Fruit fly (Drosophila melanogaster): ENCODE measurements around the gene CG4907.

The CG4907 gene

DNA sequence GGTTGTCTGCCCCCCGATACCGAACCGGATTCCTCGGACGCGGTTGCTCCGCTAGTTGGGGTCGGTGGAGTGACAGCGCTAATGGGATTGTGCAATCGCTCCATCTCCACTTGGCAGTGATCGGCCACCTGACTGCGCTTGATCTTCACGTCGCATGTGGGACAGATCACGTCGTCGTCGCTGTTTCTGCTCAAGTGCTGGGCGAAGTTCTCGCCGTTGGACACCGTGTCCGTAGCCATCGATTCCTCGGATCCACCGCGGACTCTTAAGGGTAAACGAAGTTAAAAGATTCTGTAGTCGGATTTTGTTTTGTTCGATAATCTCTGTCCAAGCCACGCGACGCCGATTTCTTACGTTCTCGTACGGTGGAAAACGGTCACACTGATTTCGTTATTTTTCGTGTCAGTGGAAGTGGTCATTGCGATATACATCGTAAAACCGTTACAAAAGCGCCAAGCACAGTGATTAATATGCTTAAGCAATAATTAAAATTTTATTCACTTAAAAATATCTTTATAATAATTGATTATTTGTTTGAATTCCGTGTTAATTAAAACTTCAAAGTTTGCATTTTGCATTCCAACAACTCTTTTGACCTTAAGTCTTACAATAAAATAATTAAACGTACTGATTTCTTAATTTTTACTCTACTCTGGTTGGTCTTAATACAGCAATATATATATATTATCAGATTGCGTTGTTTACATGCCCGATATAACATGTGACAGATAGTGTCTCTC, 15.6 kb upstream of the CG4907 start, which contains the start of gene RNF220 (continued):
- peak; percentile 46 for TF ChIP-seq phol (tag; optimal IDR thresholded peaks at IDR 0.05)

DNA sequence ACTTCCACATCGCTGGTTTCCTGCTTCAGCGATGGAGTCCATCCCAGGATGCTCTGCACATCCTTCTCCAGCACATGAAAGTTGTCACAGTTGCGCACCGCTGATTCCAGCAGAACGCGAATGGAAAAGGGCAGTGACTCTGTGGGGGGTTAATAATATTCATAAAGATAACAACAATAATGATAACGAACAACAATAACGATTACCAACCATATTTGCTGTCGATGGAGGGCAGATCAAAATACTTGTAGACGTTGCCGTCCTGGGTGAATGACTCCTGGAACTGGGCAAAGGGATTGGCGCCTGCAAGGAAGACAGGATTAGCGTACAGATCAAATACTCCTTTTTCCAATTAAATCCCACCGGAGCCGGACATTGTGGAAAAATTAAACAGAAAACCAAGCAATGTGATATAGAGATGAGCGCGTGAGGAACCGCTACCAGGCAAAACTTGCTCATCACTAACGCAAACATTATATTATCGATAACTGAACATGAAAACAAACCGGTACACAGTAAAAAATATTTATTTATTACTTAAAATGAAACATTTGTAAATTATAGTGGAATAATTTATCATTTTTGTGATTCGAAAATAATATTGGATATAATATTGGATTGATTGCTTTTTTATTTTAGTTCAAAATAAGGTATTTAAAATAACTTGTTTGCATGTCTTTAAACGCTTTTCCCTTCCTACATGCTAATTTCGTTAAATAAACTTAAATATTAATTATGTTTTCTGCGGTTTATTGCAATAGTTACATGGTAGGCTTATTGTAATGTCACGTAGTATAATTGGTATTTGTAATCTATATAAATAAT, 13.8 kb upstream of the CG4907 start, which contains the start of gene Irp-1A:
Gene Irp-1A, minus strand, starts transcription at position 439 of the 825 bp plus-strand sequence.
- no peak for TF ChIP-seq Elba2 (GFP tag; optimal IDR thresholded peaks at IDR 0.05)
- peak; percentile 47 for TF ChIP-seq Lhr (GFP tag; optimal IDR thresholded peaks at IDR 0.05)
- TF ChIP-seq zfh2 (GFP tag; optimal IDR thresholded peaks at IDR 0.05): peak; percentile 14
- no peak for TF ChIP-seq Hr39 (optimal IDR thresholded peaks at IDR 0.05)
- peak; percentile 88 for TF ChIP-seq CG8924 (tag; optimal IDR thresholded peaks at IDR 0.05)
- peak; percentile 51; the same call in 1 of the 2 replicates for TF ChIP-seq gsb (GFP tag; IDR thresholded peaks at IDR 0.05)
- peak in 1 of 2 experiments; percentile 73 for TF ChIP-seq Eip74EF (GFP tag; optimal IDR thresholded peaks at IDR 0.05)
- TF ChIP-seq E2f1 (GFP tag; IDR thresholded peaks at IDR 0.05): peak; percentile 84
- peak; percentile 60 for TF ChIP-seq E2f2 (GFP tag; IDR thresholded peaks at IDR 0.05)
- TF ChIP-seq BEAF-32 (GFP tag; optimal IDR thresholded peaks at IDR 0.05): peak; percentile 83
- no peak for TF ChIP-seq cg (GFP tag; optimal IDR thresholded peaks at IDR 0.05)
- no peak for TF ChIP-seq ham (GFP tag; IDR thresholded peaks at IDR 0.05)
- no peak for TF ChIP-seq ac (GFP tag; optimal IDR thresholded peaks at IDR 0.05)
- TF ChIP-seq pnt (GFP tag; optimal IDR thresholded peaks at IDR 0.05): no peak
- TF ChIP-seq croc (GFP tag; conservative IDR thresholded peaks at IDR 0.05): 0 out of 3 replicates have a peak, but pooled peaks have one; percentile 39
- TF ChIP-seq vvl (GFP tag; IDR thresholded peaks at IDR 0.05): peak; percentile 90
- peak; percentile 71 for TF ChIP-seq Awh (GFP tag; IDR thresholded peaks at IDR 0.05)
- peak; percentile 22 for TF ChIP-seq HLH54F (GFP tag; optimal IDR thresholded peaks at IDR 0.05)
- TF ChIP-seq CG14050 (GFP tag; IDR thresholded peaks at IDR 0.05): peak; percentile 36; the same call in 1 of the 3 replicates
- TF ChIP-seq CG7271 (tag; optimal IDR thresholded peaks at IDR 0.05): peak; percentile 80
- TF ChIP-seq TFAM (GFP tag; optimal IDR thresholded peaks at IDR 0.05): no peak
- TF ChIP-seq run (tag; optimal IDR thresholded peaks at IDR 0.05): peak; percentile 67
- peak; percentile 72 for TF ChIP-seq inv (GFP tag; IDR thresholded peaks at IDR 0.05; ENCODE audit: partially characterized antibody)
- peak; percentile 59 for TF ChIP-seq CG9817 (tag; optimal IDR thresholded peaks at IDR 0.05)
- TF ChIP-seq hkb (optimal IDR thresholded peaks at IDR 0.05): no peak
- peak; percentile 77 for TF ChIP-seq hkb (GFP tag; IDR thresholded peaks at IDR 0.05)
- peak; percentile 61 for TF ChIP-seq CG8290 (GFP tag; optimal IDR thresholded peaks at IDR 0.05)
- TF ChIP-seq CG8290 (tag; optimal IDR thresholded peaks at IDR 0.05): peak in 1 of 2 experiments; percentile 83
- peak; percentile 78 for TF ChIP-seq tgo (GFP tag; IDR thresholded peaks at IDR 0.05)
- peak; percentile 90 for TF ChIP-seq PHDP (tag; optimal IDR thresholded peaks at IDR 0.05)
- TF ChIP-seq p53 (GFP tag; optimal IDR thresholded peaks at IDR 0.05): no peak
- peak; percentile 59; the same call in 2 of the 3 replicates for TF ChIP-seq ase (GFP tag; IDR thresholded peaks at IDR 0.05)
- TF ChIP-seq phol (tag; optimal IDR thresholded peaks at IDR 0.05): peak; percentile 81
- TF ChIP-seq CG11398 (GFP tag; optimal IDR thresholded peaks at IDR 0.05): no peak
- peak; percentile 32; the same call in 1 of the 2 replicates for TF ChIP-seq peb (GFP tag; IDR thresholded peaks at IDR 0.05)
- TF ChIP-seq hbn (GFP tag; IDR thresholded peaks at IDR 0.05; ENCODE audit: partially characterized antibody): peak; percentile 83
- TF ChIP-seq CG6654 (GFP tag; optimal IDR thresholded peaks at IDR 0.05): no peak
- TF ChIP-seq Dref (GFP tag; IDR thresholded peaks at IDR 0.05): peak; percentile 81
- peak; percentile 81 for TF ChIP-seq CG13424 (tag; optimal IDR thresholded peaks at IDR 0.05)
- TF ChIP-seq CG2875 (GFP tag; optimal IDR thresholded peaks at IDR 0.05): peak; percentile 44
- peak; percentile 76 for TF ChIP-seq dmrt11E (tag; optimal IDR thresholded peaks at IDR 0.05)
- TF ChIP-seq B-H2 (GFP tag; optimal IDR thresholded peaks at IDR 0.05): peak; percentile 53
- peak; percentile 28; the same call in 1 of the 2 replicates for TF ChIP-seq cas (GFP tag; IDR thresholded peaks at IDR 0.05)
- TF ChIP-seq Trl (optimal IDR thresholded peaks at IDR 0.05): no peak
- no peak for TF ChIP-seq Trl (GFP tag; optimal IDR thresholded peaks at IDR 0.05)
- TF ChIP-seq az2 (GFP tag; optimal IDR thresholded peaks at IDR 0.05): peak; percentile 60

All from whole organism, embryonic.